Fruit fly (Drosophila melanogaster) whole organism, pupa: Measurements from ENCODE around the gene Cpr72Ec.

Experiments used
- CG12605 ChIP-seq: fragments of 200-800 bp; sonication (Bioruptor generic); IDR thresholded peaks from 2 replicates; pipeline ENCODE4 v1.3.6; 2022; ENCODE audit warnings: missing biosample characterization, missing genetic modification characterization
- CG13204 ChIP-seq: fragments of 200-800 bp; sonication (Bioruptor generic); optimal IDR thresholded peaks from 2 replicates; lab custom pipeline; 2018; ENCODE audit warnings: missing biosample characterization, mild to moderate bottlenecking, missing genetic modification characterization, moderate library complexity
- CG15710 ChIP-seq: fragments of 200-800 bp; sonication (Bioruptor generic); optimal IDR thresholded peaks from 2 replicates; lab custom pipeline; 2018; ENCODE audit warnings: missing biosample characterization, mild to moderate bottlenecking, missing genetic modification characterization, moderate library complexity
- CG17806 ChIP-seq: fragments of 200-800 bp; sonication (Bioruptor generic); optimal IDR thresholded peaks from 2 replicates; lab custom pipeline; 2018; ENCODE audit warnings: missing biosample characterization, mild to moderate bottlenecking, missing genetic modification characterization, moderate library complexity
- CG8301 ChIP-seq: fragments of 200-800 bp; sonication (Bioruptor generic); optimal IDR thresholded peaks from 2 replicates; lab custom pipeline; 2018; ENCODE audit warnings: missing biosample characterization, mild to moderate bottlenecking, missing genetic modification characterization
- Ets98B ChIP-seq: fragments of 200-800 bp; sonication (Bioruptor generic); IDR thresholded peaks from 2 replicates; pipeline ENCODE4 v1.3.6; 2022; ENCODE audit warnings: missing biosample characterization, missing genetic modification characterization
- rn ChIP-seq: fragments of 200-800 bp; sonication (Bioruptor generic); IDR thresholded peaks from 2 replicates; pipeline ENCODE4 v1.3.6; 2022; ENCODE audit warnings: missing biosample characterization, missing genetic modification characterization

dm6 chr3L:16392874-16393273 lies 25.7 kb upstream of the Cpr72Ec start:
- no peak for TF ChIP-seq CG12605
- no peak for TF ChIP-seq Ets98B (GFP tag; lab: Robert Waterston, UW)
- no peak for TF ChIP-seq CG13204 (GFP tag; lab: Kevin White, UChicago)
- TF ChIP-seq CG15710 (tag; lab: Kevin White, UChicago) = peak; percentile 9
- no peak for TF ChIP-seq CG8301 (tag; lab: Kevin White, UChicago)
- no peak for TF ChIP-seq rn (GFP tag; lab: Robert Waterston, UW)
- peak; percentile 6 for TF ChIP-seq CG17806 (tag; lab: Kevin White, UChicago)
